Worm (Caenorhabditis elegans): ENCODE results near the gene apc-17.

The apc-17 gene

ce11 chrII:11156160-11156559 is 48.2 kb downstream of the apc-17 start:
- TF ChIP-seq daf-16 (GFP tag; optimal IDR thresholded peaks at IDR 0.05): no peak
- peak; percentile 90 for TF ChIP-seq daf-16 (tag; optimal IDR thresholded peaks at IDR 0.05)
- peak; percentile 53 for TF ChIP-seq nhr-28 (tag; optimal IDR thresholded peaks at IDR 0.05)
- TF ChIP-seq rbr-2 (tag; optimal IDR thresholded peaks at IDR 0.05): no peak
- no peak for TF ChIP-seq ceh-62 (tag; optimal IDR thresholded peaks at IDR 0.05)
- peak; percentile 16 for TF ChIP-seq hlh-11 (tag; optimal IDR thresholded peaks at IDR 0.05)
- TF ChIP-seq php-3 (GFP tag; IDR thresholded peaks at IDR 0.05): no peak
- TF ChIP-seq dve-1 (tag; optimal IDR thresholded peaks at IDR 0.05; ENCODE audit: insufficient read depth): peak; percentile 43
- TF ChIP-seq ceh-28 (tag; optimal IDR thresholded peaks at IDR 0.05): no peak
- TF ChIP-seq nhr-77 (tag; optimal IDR thresholded peaks at IDR 0.05): peak; percentile 50
- no peak for TF ChIP-seq ztf-11 (tag; optimal IDR thresholded peaks at IDR 0.05)
- TF ChIP-seq hlh-30 (tag; optimal IDR thresholded peaks at IDR 0.05; ENCODE audit: insufficient read depth): peak; percentile 3

ce11 chrII:11157660-11158059 is 49.7 kb downstream of the apc-17 start:
- TF ChIP-seq zfp-2 (tag; optimal IDR thresholded peaks at IDR 0.05) (no peak), vab-7 (GFP tag; IDR thresholded peaks at IDR 0.05) (peak; percentile 80), hmg-1.1 (GFP tag; IDR thresholded peaks at IDR 0.05) (peak; percentile 84), lin-38 (GFP tag; IDR thresholded peaks at IDR 0.05) (peak; percentile 83), nhr-25 (tag; optimal IDR thresholded peaks at IDR 0.05; ENCODE audit: borderline replicate concordance, insufficient read depth) (no peak), nhr-77 (tag; optimal IDR thresholded peaks at IDR 0.05) (peak; percentile 43), lin-13 (GFP tag; optimal IDR thresholded peaks at IDR 0.05) (peak; percentile 30), ceh-62 (tag; optimal IDR thresholded peaks at IDR 0.05) (no peak), nhr-41 (GFP tag; IDR thresholded peaks at IDR 0.05) (no peak), lin-15B (tag; optimal IDR thresholded peaks at IDR 0.05) (no peak), dpl-1 (GFP tag; optimal IDR thresholded peaks at IDR 0.05) (peak; percentile 20), arid-1 (GFP tag; conservative IDR thresholded peaks at IDR 0.05) (peak; percentile 68), zip-2 (tag; optimal IDR thresholded peaks at IDR 0.05) (peak; percentile 22), hif-1 (tag; optimal IDR thresholded peaks at IDR 0.05) (peak in 1 of 2 experiments; percentile 40), ctbp-1 (GFP tag; IDR thresholded peaks at IDR 0.05) (0 out of 2 replicates have a peak, but pooled peaks have one; percentile 57), F10B5.3 (tag; optimal IDR thresholded peaks at IDR 0.05) (no peak), Y105C5A.15 (GFP tag; IDR thresholded peaks at IDR 0.05) (peak; percentile 85), php-3 (GFP tag; IDR thresholded peaks at IDR 0.05) (peak; percentile 60), daf-16 (GFP tag; optimal IDR thresholded peaks at IDR 0.05) (peak; percentile 8 to 39), daf-16 (tag; optimal IDR thresholded peaks at IDR 0.05) (peak; percentile 64), egl-27 (tag; optimal IDR thresholded peaks at IDR 0.05) (no peak), Y75B8A.6 (GFP tag; IDR thresholded peaks at IDR 0.05) (no peak), snpc-1.2 (GFP tag; IDR thresholded peaks at IDR 0.05) (peak; percentile 77; the same call in 1 of the 2 replicates), Y48G9A.11 (GFP tag; IDR thresholded peaks at IDR 0.05) (peak; percentile 65; the same call in 1 of the 2 replicates), lim-7 (GFP tag; IDR thresholded peaks at IDR 0.05) (peak; percentile 95), lin-1 (GFP tag; IDR thresholded peaks at IDR 0.05) (peak; percentile 47; the same call in 1 of the 2 replicates), F44E2.7 (GFP tag; IDR thresholded peaks at IDR 0.05) (0 out of 2 replicates have a peak, but pooled peaks have one; percentile 14), unc-62 (GFP tag; optimal IDR thresholded peaks at IDR 0.05 in 1 of 2) (peak in 1 of 2 experiments; percentile 77), unc-62 (tag; optimal IDR thresholded peaks at IDR 0.05) (no peak), ceh-82 (tag; optimal IDR thresholded peaks at IDR 0.05) (no peak), Y5F2A.4 (GFP tag; optimal IDR thresholded peaks at IDR 0.05) (peak; percentile 4), nhr-102 (tag; optimal IDR thresholded peaks at IDR 0.05) (peak; percentile 16), zip-11 (GFP tag; IDR thresholded peaks at IDR 0.05) (no peak), pha-4 (GFP tag; IDR thresholded peaks at IDR 0.05) (peak; percentile 72; the same call in 1 of the 2 replicates), pha-4 (tag; optimal IDR thresholded peaks at IDR 0.05) (no peak), lin-29 (GFP tag; IDR thresholded peaks at IDR 0.05) (0 out of 2 replicates have a peak, but pooled peaks have one; percentile 44), madf-5 (GFP tag; IDR thresholded peaks at IDR 0.05) (0 out of 4 replicates have a peak, but pooled peaks of 1 of the 2 experiments have one; percentile 52), mes-2 (tag; optimal IDR thresholded peaks at IDR 0.05; ENCODE audit: poor library complexity, severe bottlenecking) (peak; percentile 70), dve-1 (tag; optimal IDR thresholded peaks at IDR 0.05; ENCODE audit: insufficient read depth) (peak; percentile 38), lsy-2 (tag; optimal IDR thresholded peaks at IDR 0.05) (peak in 1 of 2 experiments; percentile 44), egl-43 (GFP tag; IDR thresholded peaks at IDR 0.05) (peak; percentile 92), F26F4.8 (GFP tag; conservative IDR thresholded peaks at IDR 0.05) (peak; percentile 70; the same call in 1 of the 2 replicates)

Data from whole organism, L4 larva.